Fruit fly (Drosophila melanogaster): Measurements from ENCODE around the gene Mst85C.

Mst85C gene

dm6 chr3R:9057032-9057397 lies 8.6 kb downstream of the Mst85C start:
- TF ChIP-seq Vsx2 (GFP tag; optimal IDR thresholded peaks at IDR 0.05; ENCODE audit: partially characterized antibody) = peak; percentile 73
- TF ChIP-seq Hr83 (GFP tag; optimal IDR thresholded peaks at IDR 0.05; ENCODE audit: poor library complexity, severe bottlenecking) = no peak
- TF ChIP-seq Abd-B (GFP tag; optimal IDR thresholded peaks at IDR 0.05) = no peak
- peak; percentile 28 to 89 for TF ChIP-seq dl (GFP tag; optimal IDR thresholded peaks at IDR 0.05; ENCODE audit: insufficient read depth in 1 of 2, partially characterized antibody in 2 of 2)
- no peak for TF ChIP-seq sv (GFP tag; optimal IDR thresholded peaks at IDR 0.05)
- no peak for TF ChIP-seq Hnf4 (GFP tag; optimal IDR thresholded peaks at IDR 0.05)
- TF ChIP-seq Dif (GFP tag; optimal IDR thresholded peaks at IDR 0.05; ENCODE audit: partially characterized antibody) = peak; percentile 91
- no peak for TF ChIP-seq dsf (GFP tag; optimal IDR thresholded peaks at IDR 0.05; ENCODE audit: borderline replicate concordance)

dm6 chr3R:9057398-9058058 lies 9.1 kb downstream of the Mst85C start:
- TF ChIP-seq woc (GFP tag; optimal IDR thresholded peaks at IDR 0.05) (peak; percentile 73), Sp1 (GFP tag; optimal IDR thresholded peaks at IDR 0.05) (peak; percentile 97), pan (optimal IDR thresholded peaks at IDR 0.05) (no peak), HLH106 (tag; optimal IDR thresholded peaks at IDR 0.05) (peak; percentile 96), dl (GFP tag; optimal IDR thresholded peaks at IDR 0.05; ENCODE audit: insufficient read depth in 1 of 2, partially characterized antibody in 2 of 2) (peak; percentile 83 to 90), dsf (GFP tag; optimal IDR thresholded peaks at IDR 0.05; ENCODE audit: borderline replicate concordance) (peak; percentile 81), br (GFP tag; optimal IDR thresholded peaks at IDR 0.05) (peak; percentile 84), rgr (GFP tag; optimal IDR thresholded peaks at IDR 0.05) (peak; percentile 95), OdsH (GFP tag; optimal IDR thresholded peaks at IDR 0.05) (peak; percentile 96), brk (GFP tag; optimal IDR thresholded peaks at IDR 0.05) (no peak), N (GFP tag; optimal IDR thresholded peaks at IDR 0.05) (no peak), Dif (GFP tag; optimal IDR thresholded peaks at IDR 0.05; ENCODE audit: partially characterized antibody) (peak; percentile 93), Abd-B (GFP tag; optimal IDR thresholded peaks at IDR 0.05) (no peak), h (GFP tag; optimal IDR thresholded peaks at IDR 0.05) (peak; percentile 90), CG32264 (GFP tag; optimal IDR thresholded peaks at IDR 0.05) (peak; percentile 21), sv (GFP tag; optimal IDR thresholded peaks at IDR 0.05) (peak; percentile 63), tai (GFP tag; optimal IDR thresholded peaks at IDR 0.05) (no peak), fru (GFP tag; optimal IDR thresholded peaks at IDR 0.05) (peak; percentile 91), Dfd (GFP tag; optimal IDR thresholded peaks at IDR 0.05) (no peak), dmrt93B (GFP tag; optimal IDR thresholded peaks at IDR 0.05) (peak; percentile 81), Rel (GFP tag; optimal IDR thresholded peaks at IDR 0.05) (no peak), Rel (tag; optimal IDR thresholded peaks at IDR 0.05) (no peak), Vsx2 (GFP tag; optimal IDR thresholded peaks at IDR 0.05; ENCODE audit: partially characterized antibody) (peak; percentile 96), lola (GFP tag; optimal IDR thresholded peaks at IDR 0.05) (no peak), Hnf4 (GFP tag; optimal IDR thresholded peaks at IDR 0.05) (peak; percentile 91), Hr83 (GFP tag; optimal IDR thresholded peaks at IDR 0.05; ENCODE audit: poor library complexity, severe bottlenecking) (peak; percentile 28), psq (GFP tag; optimal IDR thresholded peaks at IDR 0.05) (peak; percentile 92), foxo (GFP tag; optimal IDR thresholded peaks at IDR 0.05) (peak in 1 of 2 experiments; percentile 94), Hr78 (GFP tag; optimal IDR thresholded peaks at IDR 0.05) (no peak), sage (GFP tag; optimal IDR thresholded peaks at IDR 0.05) (peak; percentile 77), GATAd (GFP tag; optimal IDR thresholded peaks at IDR 0.05) (no peak), Jra (GFP tag; optimal IDR thresholded peaks at IDR 0.05) (peak; percentile 84), ey (GFP tag; optimal IDR thresholded peaks at IDR 0.05) (peak; percentile 79), CG9705 (GFP tag; optimal IDR thresholded peaks at IDR 0.05) (peak; percentile 72)

- peak; percentile 14 for TF ChIP-seq ey (GFP tag; optimal IDR thresholded peaks at IDR 0.05)
- no peak for TF ChIP-seq psq (GFP tag; optimal IDR thresholded peaks at IDR 0.05)
- no peak for TF ChIP-seq Sp1 (GFP tag; optimal IDR thresholded peaks at IDR 0.05)
- no peak for TF ChIP-seq Mio (GFP tag; optimal IDR thresholded peaks at IDR 0.05)
- peak in 1 of 2 experiments; percentile 31 for TF ChIP-seq foxo (GFP tag; optimal IDR thresholded peaks at IDR 0.05)
- peak; percentile 25 for TF ChIP-seq rgr (GFP tag; optimal IDR thresholded peaks at IDR 0.05)
These were observed 14.3 kb downstream of the Mst85C start for dm6 chr3R:9062756-9063155.

Measured in whole organism, wandering third instar larva.